Fruit fly (Drosophila melanogaster) whole organism, prepupa: ENCODE measurements around the gene Zwilch.

Experiments
- CG10631 ChIP-seq: fragments of 200-800 bp; sonication (Bioruptor generic); optimal IDR thresholded peaks from 2 replicates; lab custom pipeline; 2016; ENCODE audit warnings: missing biosample characterization, missing genetic modification characterization
- CG10669 ChIP-seq: fragments of 200-800 bp; sonication (Bioruptor generic); optimal IDR thresholded peaks from 3 replicates; lab custom pipeline; 2018; ENCODE audit warnings: missing biosample characterization, mild to moderate bottlenecking, missing genetic modification characterization, moderate library complexity
- CG11294 ChIP-seq: fragments of 200-800 bp; sonication (Bioruptor generic); IDR thresholded peaks from 2 replicates; pipeline ENCODE4 v1.3.6; 2022; ENCODE audit warnings: missing biosample characterization, missing genetic modification characterization
- CG16779 ChIP-seq: fragments of 200-800 bp; sonication (Bioruptor generic); optimal IDR thresholded peaks from 3 replicates; lab custom pipeline; 2017; ENCODE audit warnings: missing biosample characterization, mild to moderate bottlenecking, missing genetic modification characterization
- CG3032 ChIP-seq: fragments of 200-800 bp; optimal IDR thresholded peaks from 2 replicates; lab custom pipeline; 2019; ENCODE audit warnings: missing biosample characterization, mild to moderate bottlenecking, missing genetic modification characterization, moderate library complexity
- CG31627 ChIP-seq: fragments of 200-800 bp; sonication (Bioruptor generic); optimal IDR thresholded peaks from 3 replicates; lab custom pipeline; 2016; ENCODE audit warnings: missing biosample characterization, missing genetic modification characterization
- CG32006 ChIP-seq: fragments of 200-800 bp; sonication (Bioruptor generic); optimal IDR thresholded peaks from 3 replicates; lab custom pipeline; 2017; ENCODE audit warnings: missing biosample characterization, mild to moderate bottlenecking, missing genetic modification characterization
- CG34406 ChIP-seq: fragments of 200-800 bp; sonication (Bioruptor generic); optimal IDR thresholded peaks from 3 replicates; lab custom pipeline; 2016; ENCODE audit warnings: missing biosample characterization, missing genetic modification characterization
- CG3919 ChIP-seq: fragments of 200-800 bp; sonication (Bioruptor generic); optimal IDR thresholded peaks from 3 replicates; lab custom pipeline; 2016; ENCODE audit warnings: missing biosample characterization, missing genetic modification characterization
- CG4318 ChIP-seq: fragments of 200-800 bp; sonication (Bioruptor generic); optimal IDR thresholded peaks from 3 replicates; lab custom pipeline; 2017; ENCODE audit warnings: missing biosample characterization, mild to moderate bottlenecking, missing genetic modification characterization
- CG6163 ChIP-seq: fragments of 200-800 bp; sonication (Bioruptor generic); IDR thresholded peaks from 3 replicates; pipeline ENCODE4 v1.3.6; 2022; ENCODE audit warnings: missing biosample characterization, missing genetic modification characterization
- CG6276 ChIP-seq: fragments of 200-800 bp; sonication (Bioruptor generic); optimal IDR thresholded peaks from 2 replicates; lab custom pipeline; 2017; ENCODE audit warnings: missing biosample characterization, mild to moderate bottlenecking, missing genetic modification characterization
- CG6792 ChIP-seq: fragments of 200-800 bp; sonication (Bioruptor generic); optimal IDR thresholded peaks from 3 replicates; lab custom pipeline; 2016; ENCODE audit warnings: missing biosample characterization, missing genetic modification characterization
- CG6808 ChIP-seq: fragments of 200-800 bp; sonication (Bioruptor generic); optimal IDR thresholded peaks from 3 replicates; lab custom pipeline; 2017; ENCODE audit warnings: missing biosample characterization, missing genetic modification characterization, mild to moderate bottlenecking, moderate library complexity, missing genetic modification reagents
- CG7368 ChIP-seq: fragments of 200-800 bp; sonication (Bioruptor generic); optimal IDR thresholded peaks from 3 replicates; lab custom pipeline; 2016; ENCODE audit warnings: missing biosample characterization, missing genetic modification characterization
- CG8119 ChIP-seq: fragments of 200-800 bp; sonication (Bioruptor generic); IDR thresholded peaks from 3 replicates; pipeline ENCODE4 v1.3.6; 2022; ENCODE audit warnings: missing biosample characterization, missing genetic modification characterization
- CG8632 ChIP-seq: fragments of 200-800 bp; sonication (Bioruptor generic); optimal IDR thresholded peaks from 3 replicates; lab custom pipeline; 2016; ENCODE audit warnings: missing biosample characterization, missing genetic modification characterization
- Eip75B ChIP-seq: fragments of 200-800 bp; sonication (Bioruptor generic); optimal IDR thresholded peaks from 3 replicates; lab custom pipeline; 2016; ENCODE audit warnings: missing biosample characterization, missing genetic modification characterization
- Eip78C ChIP-seq: fragments of 200-800 bp; sonication (Bioruptor generic); peaks from one replicate; lab custom pipeline; 2016; ENCODE audit warnings: missing biosample characterization, missing genetic modification characterization
- Eip93F ChIP-seq: fragments of 200-800 bp; sonication (Bioruptor generic); optimal IDR thresholded peaks from 2 replicates; lab custom pipeline; 2016; ENCODE audit warnings: missing biosample characterization, mild to moderate bottlenecking, missing genetic modification characterization
- Ets96B ChIP-seq: fragments of 200-800 bp; optimal IDR thresholded peaks from 2 replicates; lab custom pipeline; 2019; ENCODE audit warnings: missing biosample characterization, mild to moderate bottlenecking, missing genetic modification characterization, moderate library complexity
- Gug ChIP-seq: fragments of 200-800 bp; sonication (Bioruptor generic); IDR thresholded peaks from 2 replicates; pipeline ENCODE4 v1.3.6; 2022; ENCODE audit warnings: missing biosample characterization, missing genetic modification characterization
- Hr38 ChIP-seq: sonication (Bioruptor generic); optimal IDR thresholded peaks from 2 replicates; lab custom pipeline; 2016; ENCODE audit warnings: missing biosample characterization, missing genetic modification characterization
- Hr39 ChIP-seq: fragments of 200-800 bp; sonication (Bioruptor generic); optimal IDR thresholded peaks from 2 replicates; lab custom pipeline; 2016; ENCODE audit warnings: missing biosample characterization, missing genetic modification characterization
- Hr4 ChIP-seq: fragments of 200-800 bp; sonication (Bioruptor generic); optimal IDR thresholded peaks from 3 replicates; lab custom pipeline; 2016; ENCODE audit warnings: missing biosample characterization, missing genetic modification characterization
- Lpt ChIP-seq: fragments of 200-800 bp; sonication (Bioruptor generic); optimal IDR thresholded peaks from 3 replicates; lab custom pipeline; 2016; ENCODE audit warnings: missing biosample characterization, missing genetic modification characterization
- Smox ChIP-seq: fragments of 200-800 bp; sonication (Bioruptor generic); optimal IDR thresholded peaks from 3 replicates; lab custom pipeline; 2016; ENCODE audit warnings: missing biosample characterization, missing genetic modification characterization
- Sox102F ChIP-seq: fragments of 200-800 bp; sonication (Bioruptor generic); optimal IDR thresholded peaks from 2 replicates; lab custom pipeline; 2016; ENCODE audit warnings: missing biosample characterization, mild to moderate bottlenecking, missing genetic modification characterization
- Sox15 ChIP-seq: fragments of 200-800 bp; sonication (Bioruptor generic); optimal IDR thresholded peaks from 3 replicates; lab custom pipeline; 2016; ENCODE audit warnings: missing biosample characterization, missing genetic modification characterization
- cyc ChIP-seq: fragments of 200-800 bp; sonication (Bioruptor generic); optimal IDR thresholded peaks from 3 replicates; lab custom pipeline; 2016; ENCODE audit warnings: missing biosample characterization, missing genetic modification characterization
- dac ChIP-seq: fragments of 200-800 bp; sonication (Bioruptor generic); optimal IDR thresholded peaks from 2 replicates; lab custom pipeline; 2017; ENCODE audit warnings: missing biosample characterization, mild to moderate bottlenecking, missing genetic modification characterization
- dsx ChIP-seq: fragments of 200-800 bp; optimal IDR thresholded peaks from 3 replicates; lab custom pipeline; 2019; ENCODE audit warnings: missing biosample characterization, mild to moderate bottlenecking, missing genetic modification characterization, moderate library complexity; ENCODE audit not compliant: poor library complexity, severe bottlenecking
- fd85E ChIP-seq: fragments of 200-800 bp; sonication (Bioruptor generic); optimal IDR thresholded peaks from 3 replicates; lab custom pipeline; 2016; ENCODE audit warnings: missing biosample characterization, missing genetic modification characterization
- fkh ChIP-seq: fragments of 200-800 bp; sonication (Bioruptor generic); optimal IDR thresholded peaks from 3 replicates; lab custom pipeline; 2017; ENCODE audit warnings: missing biosample characterization, mild to moderate bottlenecking, missing genetic modification characterization, moderate library complexity
- lz ChIP-seq: fragments of 200-800 bp; sonication (Bioruptor generic); optimal IDR thresholded peaks from 3 replicates; lab custom pipeline; 2016; ENCODE audit warnings: missing biosample characterization, missing genetic modification characterization
- net ChIP-seq: fragments of 200-800 bp; sonication (Bioruptor generic); optimal IDR thresholded peaks from 3 replicates; lab custom pipeline; 2016; ENCODE audit warnings: missing biosample characterization, missing genetic modification characterization
- pdm3 ChIP-seq: fragments of 200-800 bp; sonication (Bioruptor generic); optimal IDR thresholded peaks from 3 replicates; lab custom pipeline; 2016; ENCODE audit warnings: missing biosample characterization, missing genetic modification characterization
- topi ChIP-seq: fragments of 200-800 bp; sonication (Bioruptor generic); optimal IDR thresholded peaks from 3 replicates; lab custom pipeline; 2016; ENCODE audit warnings: missing biosample characterization, missing genetic modification characterization
- vri ChIP-seq: fragments of 200-800 bp; sonication (Bioruptor generic); optimal IDR thresholded peaks from 3 replicates; lab custom pipeline; 2016; ENCODE audit warnings: missing biosample characterization, mild to moderate bottlenecking, missing genetic modification characterization

The Zwilch gene

DNA sequence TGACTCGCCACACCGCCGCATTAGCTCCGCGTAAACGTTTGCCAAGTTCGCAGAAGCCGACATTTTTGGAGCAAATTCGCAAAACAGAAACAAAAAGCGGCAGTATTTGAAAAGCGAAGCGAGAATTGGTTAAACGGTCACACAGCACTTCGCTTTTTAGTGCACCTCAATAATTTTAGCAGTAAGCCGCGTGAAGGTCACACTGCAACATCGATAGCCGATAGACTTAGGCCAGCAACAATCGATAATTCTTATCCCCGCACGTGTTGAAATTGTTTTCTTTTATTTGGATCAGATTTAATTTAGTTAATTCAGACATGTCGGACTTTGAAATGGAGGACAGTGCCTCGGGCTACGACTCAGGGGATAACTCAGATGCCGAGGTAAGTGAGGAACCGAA is at the start of gene Zwilch, which contains the start of gene CG1542:
Gene Zwilch (minus strand): TSS at position 150 of the 400 bp plus-strand sequence.
Gene CG1542 (plus strand): TSS at position 232 of the 400 bp plus-strand sequence.
- TF ChIP-seq fd85E = no peak
- no peak for TF ChIP-seq net
- TF ChIP-seq CG6163 (GFP tag; lab: Robert Waterston, UW) = no peak
- no peak for TF ChIP-seq dac (GFP tag; lab: Kevin White, UChicago)
- no peak for TF ChIP-seq fkh (GFP tag; lab: Kevin White, UChicago)
- no peak for TF ChIP-seq CG6808 (GFP tag; lab: Kevin White, UChicago)
- TF ChIP-seq dsx (GFP tag; lab: Kevin White, UChicago) = no peak
- TF ChIP-seq topi (GFP tag; lab: Kevin White, UChicago) = no peak
- no peak for TF ChIP-seq pdm3
- TF ChIP-seq cyc = no peak
- no peak for TF ChIP-seq CG8632 (GFP tag; lab: Kevin White, UChicago)
- no peak for TF ChIP-seq CG4318 (GFP tag; lab: Kevin White, UChicago)
- TF ChIP-seq CG8119 (GFP tag; lab: Robert Waterston, UW) = no peak
- TF ChIP-seq CG34406 (GFP tag; lab: Kevin White, UChicago) = no peak
- no peak for TF ChIP-seq Lpt (GFP tag; lab: Kevin White, UChicago)
- no peak for TF ChIP-seq CG3919 (GFP tag; lab: Kevin White, UChicago)
- TF ChIP-seq Ets96B (tag; lab: Kevin White, UChicago) = no peak
- no peak for TF ChIP-seq CG16779 (tag; lab: Kevin White, UChicago)
- no peak for TF ChIP-seq CG10631 (GFP tag; lab: Kevin White, UChicago)
- TF ChIP-seq CG10669 (GFP tag; lab: Kevin White, UChicago) = no peak

DNA sequence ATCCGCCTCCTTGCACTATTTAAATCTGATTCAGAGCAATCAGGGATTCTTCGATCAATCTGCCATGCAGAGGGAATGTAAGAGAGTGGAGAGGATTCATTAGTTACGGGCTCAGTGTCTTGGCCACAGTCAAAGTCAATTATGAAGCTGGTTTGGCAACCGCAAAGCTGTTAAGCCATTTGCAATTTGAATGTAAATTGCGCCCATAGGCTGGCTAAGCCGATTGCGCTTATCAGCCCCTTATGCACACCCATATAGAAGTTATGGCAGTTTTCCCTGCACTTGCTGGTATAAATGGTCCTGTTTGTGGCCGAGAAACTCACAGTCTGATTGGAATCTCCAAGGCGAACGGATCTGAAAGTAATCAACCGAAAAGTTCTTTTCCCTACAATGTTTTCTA is 49.1 kb upstream of the Zwilch start, which contains the start of gene CAH5:
Gene CAH5 (plus strand): TSS at position 301 of the 400 bp plus-strand sequence.
- no peak for TF ChIP-seq CG7368
- TF ChIP-seq CG31627 (GFP tag; lab: Kevin White, UChicago) = no peak
- no peak for TF ChIP-seq Smox
- TF ChIP-seq Ets96B (tag; lab: Kevin White, UChicago) = no peak
- TF ChIP-seq Eip93F (GFP tag; lab: Kevin White, UChicago) = no peak
- no peak for TF ChIP-seq Eip78C (GFP tag; lab: Kevin White, UChicago)
- no peak for TF ChIP-seq CG16779 (tag; lab: Kevin White, UChicago)
- TF ChIP-seq CG3919 (GFP tag; lab: Kevin White, UChicago) = no peak

DNA sequence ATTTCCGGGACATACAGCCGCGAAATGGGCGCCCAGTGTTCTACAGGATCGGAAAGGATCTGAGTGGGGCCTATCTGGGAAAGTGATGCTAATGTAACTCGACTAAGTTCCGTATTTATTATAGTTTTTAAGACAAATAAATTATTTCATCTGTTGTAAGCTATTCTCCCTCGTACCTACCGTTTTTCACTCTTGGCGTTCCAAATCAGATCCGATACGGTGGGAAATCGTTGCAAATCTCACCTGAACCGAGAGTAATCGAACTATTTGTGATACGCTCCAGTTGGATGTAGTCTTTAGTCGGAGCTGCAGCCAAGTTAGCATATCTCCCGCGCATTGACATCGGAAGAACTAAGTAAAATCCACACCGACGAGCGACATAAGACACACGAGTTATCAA is 46.8 kb upstream of the Zwilch start, which contains the start of gene CAH16:
Gene CAH16 (plus strand): TSS at position 301 of the 400 bp plus-strand sequence.
- TF ChIP-seq Sox102F (GFP tag; lab: Kevin White, UChicago) (no peak), Hr4 (GFP tag; lab: Kevin White, UChicago) (no peak)

DNA sequence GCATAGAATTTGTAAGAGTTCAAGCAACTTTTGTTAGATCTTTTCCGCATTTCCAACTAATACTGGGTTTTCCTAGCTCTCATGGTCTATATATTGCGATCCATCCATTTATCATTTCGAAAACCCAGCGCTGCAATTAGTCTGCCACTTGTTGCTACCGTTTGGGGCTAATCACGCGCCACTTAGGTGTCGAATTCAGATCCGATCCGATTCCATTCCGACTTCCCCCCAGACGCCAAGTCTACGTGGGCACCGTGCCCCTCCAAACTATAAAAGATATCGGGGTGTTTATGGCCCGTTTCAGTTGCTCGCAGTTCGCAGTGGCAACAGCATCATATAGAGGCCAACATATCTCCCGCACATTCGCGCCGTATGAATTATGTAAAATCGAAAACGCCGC is 44.1 kb upstream of the Zwilch start, which contains the start of gene CAH6:
Gene CAH6 (plus strand): TSS at position 301 of the 400 bp plus-strand sequence.
- no peak for TF ChIP-seq CG4318 (GFP tag; lab: Kevin White, UChicago)
- no peak for TF ChIP-seq Sox102F (GFP tag; lab: Kevin White, UChicago)
- TF ChIP-seq CG3032 (tag; lab: Kevin White, UChicago) = no peak
- TF ChIP-seq dac (GFP tag; lab: Kevin White, UChicago) = no peak
- TF ChIP-seq CG6276 (GFP tag; lab: Kevin White, UChicago) = no peak
- no peak for TF ChIP-seq Eip75B (GFP tag; lab: Kevin White, UChicago)
- no peak for TF ChIP-seq Sox15 (GFP tag; lab: Kevin White, UChicago)
- no peak for TF ChIP-seq CG6792 (GFP tag; lab: Kevin White, UChicago)
- TF ChIP-seq Hr39 (GFP tag; lab: Kevin White, UChicago) = no peak
- TF ChIP-seq CG16779 (tag; lab: Kevin White, UChicago) = no peak

DNA sequence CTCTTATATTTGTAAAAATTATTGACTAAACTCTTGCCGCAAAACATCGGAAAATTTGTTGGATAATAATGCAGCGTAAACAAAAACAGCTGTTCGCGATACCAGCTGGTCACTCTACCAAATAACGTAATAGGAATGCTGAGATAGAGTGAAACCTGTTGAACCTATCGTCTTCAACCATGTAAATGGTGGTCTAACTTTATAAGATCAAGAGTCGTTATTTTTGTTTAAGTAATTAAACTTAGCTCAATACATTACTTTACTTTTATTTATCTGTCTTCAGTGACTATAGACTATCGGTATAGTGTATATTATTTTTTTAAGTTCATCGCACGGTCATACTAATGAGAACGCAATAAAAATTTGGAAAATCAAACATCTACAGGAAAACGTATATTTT is 41.6 kb upstream of the Zwilch start, which contains the start of the genes CG1750 and spn-F:
Gene CG1750 (minus strand): TSS at position 93 of the 400 bp plus-strand sequence.
Gene spn-F (plus strand): TSS at position 320 of the 400 bp plus-strand sequence.
- TF ChIP-seq Eip75B (GFP tag; lab: Kevin White, UChicago) (no peak), Gug (GFP tag; lab: Robert Waterston, UW) (no peak), CG8632 (GFP tag; lab: Kevin White, UChicago) (no peak), CG32006 (no peak), CG11294 (GFP tag; lab: Robert Waterston, UW) (no peak), Hr38 (GFP tag; lab: Kevin White, UChicago) (no peak), fkh (GFP tag; lab: Kevin White, UChicago) (peak; percentile 84), vri (GFP tag; lab: Kevin White, UChicago) (peak; percentile 85), lz (GFP tag; lab: Kevin White, UChicago) (no peak)
